Worm (Caenorhabditis elegans): ENCODE measurements around the gene nhr-235.
"Not testable (repeated sequence)": the region's sequence is repeated elsewhere in the genome, so short reads cannot be mapped to it uniquely, and the experiment has no call there.

Gene nhr-235

DNA sequence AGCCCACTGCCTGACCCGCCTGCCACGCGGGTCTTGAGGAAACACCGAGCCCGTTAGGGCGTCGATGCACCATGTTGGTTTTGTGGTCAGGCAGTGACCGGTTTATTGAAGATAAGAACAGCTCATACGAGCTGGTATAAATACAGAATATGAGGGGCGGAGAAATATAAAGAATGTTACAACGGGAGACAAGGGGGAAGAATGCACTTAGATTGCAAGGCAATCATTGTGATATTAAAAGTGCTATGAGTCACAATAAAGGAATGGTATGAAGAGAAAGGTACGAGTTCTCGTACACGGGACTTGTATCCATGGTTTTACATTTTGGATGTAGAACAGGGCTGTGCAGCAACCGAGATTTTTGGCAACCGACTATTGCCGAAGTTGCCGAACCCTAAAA lies 16.0 kb upstream of the nhr-235 start, which contains the start of gene Y38E10A.14:
Y38E10A.14 (minus strand) TSS at position 101 of the 400 bp plus-strand sequence.
- not testable (repeated sequence) for TF ChIP-seq ama-1 (optimal IDR thresholded peaks at IDR 0.05); hmbx-1 (tag; optimal IDR thresholded peaks at IDR 0.05); B0310.2 (tag; optimal IDR thresholded peaks at IDR 0.05)

DNA sequence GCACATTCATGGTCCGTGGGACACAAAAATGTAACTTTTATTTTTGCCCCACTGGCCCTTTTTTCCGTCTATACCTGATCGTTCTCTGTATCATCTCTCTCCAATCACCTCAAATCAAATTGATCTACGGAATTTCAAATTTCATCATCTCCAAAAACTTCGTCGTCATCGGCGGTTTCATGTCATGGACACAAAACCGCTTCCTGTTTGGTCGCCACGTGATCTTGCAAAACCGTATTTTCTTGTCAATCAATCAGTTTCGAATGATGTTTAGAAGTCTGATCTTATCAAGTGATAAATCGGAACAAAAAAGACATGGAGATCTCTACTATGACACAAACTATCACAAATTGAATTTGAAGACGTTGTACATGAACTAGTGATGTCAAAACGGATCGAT lies 14.8 kb upstream of the nhr-235 start:
- TF ChIP-seq tra-4 (tag; optimal IDR thresholded peaks at IDR 0.05): no peak
- TF ChIP-seq hmbx-1 (tag; optimal IDR thresholded peaks at IDR 0.05): no peak
- no peak for TF ChIP-seq tbx-11 (GFP tag; IDR thresholded peaks at IDR 0.05)
- TF ChIP-seq sea-1 (GFP tag; conservative IDR thresholded peaks at IDR 0.05): no peak
- TF ChIP-seq F13C5.2 (tag; optimal IDR thresholded peaks at IDR 0.05): no peak
- no peak for TF ChIP-seq scrt-1 (GFP tag; IDR thresholded peaks at IDR 0.05)
- no peak for TF ChIP-seq hmg-4 (GFP tag; optimal IDR thresholded peaks at IDR 0.05)
- TF ChIP-seq pes-1 (GFP tag; IDR thresholded peaks at IDR 0.05): no peak
- no peak for TF ChIP-seq ets-7 (tag; optimal IDR thresholded peaks at IDR 0.05)
- TF ChIP-seq aly-1 (tag; optimal IDR thresholded peaks at IDR 0.05): no peak

ce11 chrII:12626120-12626624 lies 14.3 kb upstream of the nhr-235 start:
- TF ChIP-seq F13C5.2 (tag; optimal IDR thresholded peaks at IDR 0.05): no peak
- TF ChIP-seq B0310.2 (tag; optimal IDR thresholded peaks at IDR 0.05): no peak
- TF ChIP-seq ama-1 (optimal IDR thresholded peaks at IDR 0.05): no peak
- no peak for TF ChIP-seq hmbx-1 (tag; optimal IDR thresholded peaks at IDR 0.05)
- no peak for TF ChIP-seq ceh-13 (GFP tag; optimal IDR thresholded peaks at IDR 0.05)
- TF ChIP-seq hnd-1 (tag; optimal IDR thresholded peaks at IDR 0.05): no peak
- no peak for TF ChIP-seq ceh-36 (tag; optimal IDR thresholded peaks at IDR 0.05)
- TF ChIP-seq flt-1 (GFP tag; IDR thresholded peaks at IDR 0.05): no peak
- no peak for TF ChIP-seq aly-1 (tag; optimal IDR thresholded peaks at IDR 0.05)
- no peak for TF ChIP-seq tbx-37 (GFP tag; conservative IDR thresholded peaks at IDR 0.05)
- TF ChIP-seq ets-7 (tag; optimal IDR thresholded peaks at IDR 0.05): no peak
- TF ChIP-seq hmg-4 (GFP tag; optimal IDR thresholded peaks at IDR 0.05): no peak
- no peak for TF ChIP-seq sea-1 (GFP tag; conservative IDR thresholded peaks at IDR 0.05)
- TF ChIP-seq pes-1 (GFP tag; IDR thresholded peaks at IDR 0.05): no peak
- no peak for TF ChIP-seq tbx-11 (GFP tag; IDR thresholded peaks at IDR 0.05)
- TF ChIP-seq scrt-1 (GFP tag; IDR thresholded peaks at IDR 0.05): no peak
- no peak for TF ChIP-seq tra-4 (tag; optimal IDR thresholded peaks at IDR 0.05)

- no peak for TF ChIP-seq tra-4 (tag; optimal IDR thresholded peaks at IDR 0.05)
- no peak for TF ChIP-seq F13C5.2 (tag; optimal IDR thresholded peaks at IDR 0.05)
- TF ChIP-seq ets-7 (tag; optimal IDR thresholded peaks at IDR 0.05): no peak
- TF ChIP-seq hmbx-1 (tag; optimal IDR thresholded peaks at IDR 0.05): no peak
Observed at ce11 chrII:12626887-12627286, 13.6 kb upstream of the nhr-235 start, which contains the start of gene nspe-7. nspe-7 (plus strand) TSS chrII:12627187.

ce11 chrII:12628566-12628965 lies 11.9 kb upstream of the nhr-235 start, which contains the start of gene nspe-5:
nspe-5 (plus strand) TSS chrII:12628866.
- no peak for TF ChIP-seq tbx-37 (GFP tag; conservative IDR thresholded peaks at IDR 0.05)
- TF ChIP-seq ets-7 (tag; optimal IDR thresholded peaks at IDR 0.05): no peak
- TF ChIP-seq hmbx-1 (tag; optimal IDR thresholded peaks at IDR 0.05): no peak
- TF ChIP-seq flt-1 (GFP tag; IDR thresholded peaks at IDR 0.05): no peak
- TF ChIP-seq ama-1 (optimal IDR thresholded peaks at IDR 0.05): no peak
- TF ChIP-seq tra-4 (tag; optimal IDR thresholded peaks at IDR 0.05): no peak

- TF ChIP-seq B0310.2 (tag; optimal IDR thresholded peaks at IDR 0.05) (no peak), hmg-4 (GFP tag; optimal IDR thresholded peaks at IDR 0.05) (no peak), ets-7 (tag; optimal IDR thresholded peaks at IDR 0.05) (no peak), tra-4 (tag; optimal IDR thresholded peaks at IDR 0.05) (no peak), ceh-36 (tag; optimal IDR thresholded peaks at IDR 0.05) (no peak), ama-1 (optimal IDR thresholded peaks at IDR 0.05) (no peak), hmbx-1 (tag; optimal IDR thresholded peaks at IDR 0.05) (no peak), flt-1 (GFP tag; IDR thresholded peaks at IDR 0.05) (no peak), tbx-11 (GFP tag; IDR thresholded peaks at IDR 0.05) (no peak), aly-1 (tag; optimal IDR thresholded peaks at IDR 0.05) (no peak), ceh-13 (GFP tag; optimal IDR thresholded peaks at IDR 0.05) (no peak), hnd-1 (tag; optimal IDR thresholded peaks at IDR 0.05) (no peak), pes-1 (GFP tag; IDR thresholded peaks at IDR 0.05) (no peak), sea-1 (GFP tag; conservative IDR thresholded peaks at IDR 0.05) (no peak), tbx-37 (GFP tag; conservative IDR thresholded peaks at IDR 0.05) (no peak), scrt-1 (GFP tag; IDR thresholded peaks at IDR 0.05) (no peak), F13C5.2 (tag; optimal IDR thresholded peaks at IDR 0.05) (no peak)
Observed at ce11 chrII:12629387-12629786, 11.1 kb upstream of the nhr-235 start, which contains the start of gene Y38E10A.28. Y38E10A.28 (plus strand) TSS chrII:12629687.

DNA sequence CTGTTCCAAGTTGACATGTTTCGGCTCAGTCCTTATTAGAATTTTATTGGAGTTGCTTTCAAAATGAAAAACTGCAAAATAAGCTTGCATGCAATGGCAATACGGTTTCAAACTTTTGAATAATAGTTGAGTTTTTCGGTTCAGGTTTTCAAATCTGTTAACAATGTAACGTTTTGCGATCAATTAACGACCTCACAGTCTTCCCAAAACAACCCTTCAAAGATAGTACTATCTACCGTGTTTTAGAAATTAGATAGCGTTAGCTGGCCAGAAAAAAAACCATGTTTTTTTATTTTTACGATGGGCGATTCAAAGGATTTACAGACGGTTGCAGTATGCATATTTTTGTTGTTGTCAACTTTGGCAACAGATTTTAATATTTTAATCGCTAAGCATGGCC lies 9.6 kb upstream of the nhr-235 start, which contains the start of gene Y38E10A.34:
Y38E10A.34 (plus strand) TSS at position 301 of the 400 bp plus-strand sequence.
- no peak for TF ChIP-seq scrt-1 (GFP tag; IDR thresholded peaks at IDR 0.05)
- no peak for TF ChIP-seq flt-1 (GFP tag; IDR thresholded peaks at IDR 0.05)
- no peak for TF ChIP-seq hmbx-1 (tag; optimal IDR thresholded peaks at IDR 0.05)

ce11 chrII:12634749-12635318 lies 5.6 kb upstream of the nhr-235 start, which contains the start of gene Y38E10A.17:
Y38E10A.17 (minus strand) TSS chrII:12634799.
- no peak for TF ChIP-seq pes-1 (GFP tag; IDR thresholded peaks at IDR 0.05)
- no peak for TF ChIP-seq ceh-36 (tag; optimal IDR thresholded peaks at IDR 0.05)
- no peak for TF ChIP-seq flt-1 (GFP tag; IDR thresholded peaks at IDR 0.05)
- TF ChIP-seq B0310.2 (tag; optimal IDR thresholded peaks at IDR 0.05): no peak
- no peak for TF ChIP-seq hnd-1 (tag; optimal IDR thresholded peaks at IDR 0.05)
- TF ChIP-seq tra-4 (tag; optimal IDR thresholded peaks at IDR 0.05): no peak
- no peak for TF ChIP-seq aly-1 (tag; optimal IDR thresholded peaks at IDR 0.05)
- TF ChIP-seq hmbx-1 (tag; optimal IDR thresholded peaks at IDR 0.05): no peak
- TF ChIP-seq F13C5.2 (tag; optimal IDR thresholded peaks at IDR 0.05): no peak
- no peak for TF ChIP-seq scrt-1 (GFP tag; IDR thresholded peaks at IDR 0.05)
- TF ChIP-seq tbx-37 (GFP tag; conservative IDR thresholded peaks at IDR 0.05): no peak

Data from whole organism, early embryonic.